Fruit fly (Drosophila melanogaster): ENCODE results near the gene CG13404.

Gene CG13404

dm6 chrX:14218045-14218483 is 48.0 kb downstream of the CG13404 start (continued):
- TF ChIP-seq CG16779 (tag; optimal IDR thresholded peaks at IDR 0.05) (peak; percentile 90), CG8119 (GFP tag; IDR thresholded peaks at IDR 0.05) (peak; percentile 98), Eip75B (GFP tag; optimal IDR thresholded peaks at IDR 0.05) (peak; percentile 98), Eip78C (GFP tag) (peak; percentile 99), CG1621 (tag; optimal IDR thresholded peaks at IDR 0.05) (peak; percentile 94), svp (GFP tag) (peak; percentile 96), topi (GFP tag; optimal IDR thresholded peaks at IDR 0.05) (peak; percentile 98), CG31627 (GFP tag; optimal IDR thresholded peaks at IDR 0.05) (peak; percentile 95), fkh (GFP tag; optimal IDR thresholded peaks at IDR 0.05) (peak; percentile 44), dac (GFP tag; optimal IDR thresholded peaks at IDR 0.05) (peak; percentile 84), CG8632 (GFP tag; optimal IDR thresholded peaks at IDR 0.05) (peak; percentile 98), fd59A (GFP tag; optimal IDR thresholded peaks at IDR 0.05) (peak; percentile 93), vri (GFP tag; optimal IDR thresholded peaks at IDR 0.05) (peak; percentile 93), CG32006 (GFP tag; optimal IDR thresholded peaks at IDR 0.05) (peak; percentile 95), Sox102F (GFP tag; optimal IDR thresholded peaks at IDR 0.05) (peak; percentile 93), CG7368 (GFP tag; optimal IDR thresholded peaks at IDR 0.05) (peak; percentile 96), spab (GFP tag; optimal IDR thresholded peaks at IDR 0.05) (peak; percentile 96), Met (GFP tag; optimal IDR thresholded peaks at IDR 0.05) (peak; percentile 98), CG11762 (GFP tag; optimal IDR thresholded peaks at IDR 0.05; ENCODE audit: insufficient read depth) (peak; percentile 96), CG10669 (GFP tag; optimal IDR thresholded peaks at IDR 0.05) (peak; percentile 96)

DNA sequence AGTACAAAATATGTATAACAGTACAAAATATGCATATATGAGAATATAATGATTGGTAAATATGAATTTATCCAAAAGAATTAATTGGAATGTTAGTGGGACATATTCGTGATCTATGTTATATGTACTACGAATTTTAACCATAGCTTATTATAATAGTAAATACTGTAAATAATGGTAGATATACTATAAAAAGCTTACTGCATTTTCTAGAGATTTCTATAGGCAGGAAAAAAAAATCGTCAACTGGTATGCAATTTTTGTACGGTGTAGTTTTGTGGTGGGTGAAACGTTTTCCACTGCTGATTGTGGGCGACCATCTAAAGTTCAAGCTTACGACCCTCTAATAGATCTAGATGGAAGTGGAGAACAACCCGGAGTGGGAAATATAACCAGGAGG is 49.2 kb downstream of the CG13404 start:
- TF ChIP-seq OdsH (GFP tag; optimal IDR thresholded peaks at IDR 0.05) (no peak), CG10631 (GFP tag; optimal IDR thresholded peaks at IDR 0.05) (peak; percentile 23), Eip78C (GFP tag) (peak; percentile 74), salr (GFP tag; optimal IDR thresholded peaks at IDR 0.05) (no peak), CG32006 (GFP tag; optimal IDR thresholded peaks at IDR 0.05) (peak; percentile 43), svp (GFP tag) (peak; percentile 61)

DNA sequence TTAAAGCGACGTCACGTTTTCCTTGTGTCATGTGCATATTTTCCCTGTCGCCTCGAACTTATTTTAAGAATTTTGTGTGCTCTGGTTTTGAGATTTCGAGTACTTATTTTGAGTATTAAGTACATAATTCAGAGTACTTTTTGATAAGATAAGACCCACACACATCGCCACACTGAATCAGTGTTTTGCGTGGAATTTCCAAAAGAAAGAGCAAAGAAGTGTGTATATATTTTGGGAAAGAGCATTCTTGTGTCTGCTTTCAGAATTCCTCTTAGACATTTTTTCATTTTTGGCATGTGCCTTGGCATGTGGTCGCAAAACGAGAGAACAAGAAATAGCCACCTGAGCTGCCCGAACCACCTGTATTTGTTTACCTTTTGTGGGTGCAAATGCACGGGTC is 50.2 kb downstream of the CG13404 start:
- peak; percentile 16 for TF ChIP-seq CG31627 (GFP tag; optimal IDR thresholded peaks at IDR 0.05)
- peak; percentile 80 for TF ChIP-seq svp (GFP tag)
- TF ChIP-seq salr (GFP tag; optimal IDR thresholded peaks at IDR 0.05): no peak
- TF ChIP-seq Sox14 (GFP tag; optimal IDR thresholded peaks at IDR 0.05): no peak
- peak; percentile 14 for TF ChIP-seq lz (GFP tag; optimal IDR thresholded peaks at IDR 0.05)
- TF ChIP-seq Blimp-1 (GFP tag; optimal IDR thresholded peaks at IDR 0.05): no peak
- no peak for TF ChIP-seq CG6854 (GFP tag; optimal IDR thresholded peaks at IDR 0.05)
- no peak for TF ChIP-seq Eip93F (GFP tag; optimal IDR thresholded peaks at IDR 0.05)
- TF ChIP-seq CG16779 (tag; optimal IDR thresholded peaks at IDR 0.05): no peak
- TF ChIP-seq CG15336 (GFP tag; IDR thresholded peaks at IDR 0.05): no peak
- no peak for TF ChIP-seq CG6808 (GFP tag; optimal IDR thresholded peaks at IDR 0.05)
- no peak for TF ChIP-seq cyc (GFP tag; optimal IDR thresholded peaks at IDR 0.05)
- TF ChIP-seq CG11762 (GFP tag; optimal IDR thresholded peaks at IDR 0.05; ENCODE audit: insufficient read depth): no peak
- peak; percentile 41 for TF ChIP-seq CG3032 (tag; optimal IDR thresholded peaks at IDR 0.05)
- no peak for TF ChIP-seq CG11902 (GFP tag; optimal IDR thresholded peaks at IDR 0.05)
- no peak for TF ChIP-seq Lpt (GFP tag; optimal IDR thresholded peaks at IDR 0.05)
- TF ChIP-seq Eip78C (GFP tag): peak; percentile 66
- peak; percentile 38 for TF ChIP-seq Met (GFP tag; optimal IDR thresholded peaks at IDR 0.05)
- peak; percentile 36; the same call in 1 of the 3 replicates for TF ChIP-seq CG6163 (GFP tag; IDR thresholded peaks at IDR 0.05)
- TF ChIP-seq dsx (GFP tag; optimal IDR thresholded peaks at IDR 0.05; ENCODE audit: poor library complexity, severe bottlenecking): no peak
- no peak for TF ChIP-seq CG34406 (GFP tag; optimal IDR thresholded peaks at IDR 0.05)
- no peak for TF ChIP-seq spab (GFP tag; optimal IDR thresholded peaks at IDR 0.05)
- no peak for TF ChIP-seq CG6276 (GFP tag; optimal IDR thresholded peaks at IDR 0.05)
- no peak for TF ChIP-seq CG11294 (GFP tag; IDR thresholded peaks at IDR 0.05)
- no peak for TF ChIP-seq CG9139 (GFP tag; optimal IDR thresholded peaks at IDR 0.05)
- no peak for TF ChIP-seq fd59A (GFP tag; optimal IDR thresholded peaks at IDR 0.05)
- TF ChIP-seq acj6 (GFP tag; optimal IDR thresholded peaks at IDR 0.05): no peak
- no peak for TF ChIP-seq Gug (GFP tag; IDR thresholded peaks at IDR 0.05)
- no peak for TF ChIP-seq Sox15 (GFP tag; optimal IDR thresholded peaks at IDR 0.05)
- TF ChIP-seq Hr39 (GFP tag; optimal IDR thresholded peaks at IDR 0.05): peak; percentile 25
- TF ChIP-seq OdsH (GFP tag; optimal IDR thresholded peaks at IDR 0.05): no peak
- peak in 1 of 2 experiments; percentile 17 for TF ChIP-seq ss (GFP tag; optimal IDR thresholded peaks at IDR 0.05)
- peak; percentile 38 for TF ChIP-seq CG32006 (GFP tag; optimal IDR thresholded peaks at IDR 0.05)
- TF ChIP-seq achi (GFP tag; optimal IDR thresholded peaks at IDR 0.05): no peak
- no peak; the same call in 2 of the 3 replicates for TF ChIP-seq eg (GFP tag; IDR thresholded peaks at IDR 0.05)

Data from whole organism, prepupa.